Fruit fly (Drosophila melanogaster) whole organism, prepupa: ENCODE results near the gene Jhbp4.

Experiments
- CG10631 ChIP-seq: fragments of 200-800 bp; sonication (Bioruptor generic); optimal IDR thresholded peaks from 2 replicates; lab custom pipeline; 2016; ENCODE audit warnings: missing biosample characterization, missing genetic modification characterization
- CG11294 ChIP-seq: fragments of 200-800 bp; sonication (Bioruptor generic); IDR thresholded peaks from 2 replicates; pipeline ENCODE4 v1.3.6; 2022; ENCODE audit warnings: missing biosample characterization, missing genetic modification characterization
- CG11902 ChIP-seq: fragments of 200-800 bp; sonication (Bioruptor generic); optimal IDR thresholded peaks from 3 replicates; lab custom pipeline; 2016; ENCODE audit warnings: missing biosample characterization, missing genetic modification characterization
- CG3032 ChIP-seq: fragments of 200-800 bp; optimal IDR thresholded peaks from 2 replicates; lab custom pipeline; 2019; ENCODE audit warnings: missing biosample characterization, mild to moderate bottlenecking, missing genetic modification characterization, moderate library complexity
- CG31627 ChIP-seq: fragments of 200-800 bp; sonication (Bioruptor generic); optimal IDR thresholded peaks from 3 replicates; lab custom pipeline; 2016; ENCODE audit warnings: missing biosample characterization, missing genetic modification characterization
- CG6163 ChIP-seq: fragments of 200-800 bp; sonication (Bioruptor generic); IDR thresholded peaks from 3 replicates; pipeline ENCODE4 v1.3.6; 2022; ENCODE audit warnings: missing biosample characterization, missing genetic modification characterization
- CG6792 ChIP-seq: fragments of 200-800 bp; sonication (Bioruptor generic); optimal IDR thresholded peaks from 3 replicates; lab custom pipeline; 2016; ENCODE audit warnings: missing biosample characterization, missing genetic modification characterization
- Hr39 ChIP-seq: fragments of 200-800 bp; sonication (Bioruptor generic); optimal IDR thresholded peaks from 2 replicates; lab custom pipeline; 2016; ENCODE audit warnings: missing biosample characterization, missing genetic modification characterization
- Lpt ChIP-seq: fragments of 200-800 bp; sonication (Bioruptor generic); optimal IDR thresholded peaks from 3 replicates; lab custom pipeline; 2016; ENCODE audit warnings: missing biosample characterization, missing genetic modification characterization
- Sox102F ChIP-seq: fragments of 200-800 bp; sonication (Bioruptor generic); optimal IDR thresholded peaks from 2 replicates; lab custom pipeline; 2016; ENCODE audit warnings: missing biosample characterization, mild to moderate bottlenecking, missing genetic modification characterization
- Sox14 ChIP-seq: fragments of 200-800 bp; sonication (Bioruptor generic); optimal IDR thresholded peaks from 3 replicates; lab custom pipeline; 2016; ENCODE audit warnings: missing biosample characterization, missing genetic modification characterization
- Sox15 ChIP-seq: fragments of 200-800 bp; sonication (Bioruptor generic); optimal IDR thresholded peaks from 3 replicates; lab custom pipeline; 2016; ENCODE audit warnings: missing biosample characterization, missing genetic modification characterization
- esn ChIP-seq: fragments of 200-800 bp; sonication (Bioruptor generic); optimal IDR thresholded peaks from 2 replicates; lab custom pipeline; 2016; ENCODE audit warnings: missing biosample characterization, mild to moderate bottlenecking, missing genetic modification characterization, moderate library complexity
- spab ChIP-seq: fragments of 200-800 bp; sonication (Bioruptor generic); optimal IDR thresholded peaks from 2 replicates; lab custom pipeline; 2017; ENCODE audit warnings: missing biosample characterization, mild to moderate bottlenecking, missing genetic modification characterization, missing genetic modification reagents

DNA sequence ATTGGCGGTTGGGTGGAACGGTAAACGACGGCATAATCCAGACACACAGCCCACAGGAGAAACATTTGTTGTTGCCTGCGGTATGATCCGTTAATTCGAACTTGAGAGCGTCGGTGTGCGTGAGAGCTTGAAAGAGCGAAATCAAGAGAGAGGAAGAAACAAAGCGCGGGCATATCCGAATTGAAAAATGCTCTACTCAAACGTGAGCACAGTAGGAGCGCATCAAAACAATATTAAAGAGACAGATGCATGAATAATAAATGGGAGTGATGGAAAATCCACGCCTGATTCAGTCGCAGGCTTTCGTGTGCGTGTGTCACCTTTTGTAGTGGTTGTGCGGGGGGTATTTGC lies 8.0 kb downstream of the Jhbp4 start:
- TF ChIP-seq Lpt (GFP tag; lab: Kevin White, UChicago) (no peak), Hr39 (GFP tag; lab: Kevin White, UChicago) (no peak), CG10631 (GFP tag; lab: Kevin White, UChicago) (no peak), Sox102F (no peak), spab (GFP tag; lab: Kevin White, UChicago) (no peak), CG6792 (GFP tag; lab: Kevin White, UChicago) (no peak), CG6163 (GFP tag; lab: Robert Waterston, UW) (peak; percentile 52; the same call in 2 of the 3 replicates), CG3032 (tag; lab: Kevin White, UChicago) (no peak), Sox15 (no peak), Sox14 (GFP tag; lab: Kevin White, UChicago) (no peak), esn (GFP tag; lab: Kevin White, UChicago) (no peak), CG11902 (GFP tag; lab: Kevin White, UChicago) (no peak), CG11294 (GFP tag; lab: Robert Waterston, UW) (no peak), CG31627 (peak; percentile 19)
